Fruit fly (Drosophila melanogaster) whole organism, embryonic: ENCODE measurements around the gene CG5273.

Experiments used
- Awh ChIP-seq: fragments of 200-800 bp; sonication (Bioruptor generic); IDR thresholded peaks from 2 replicates; pipeline ENCODE4, ENCODE4 v1.3.6; 2022; ENCODE audit warnings: missing biosample characterization, missing genetic modification characterization
- Bgb ChIP-seq: fragments of 200-800 bp; sonication (Bioruptor generic); IDR thresholded peaks from 2 replicates; pipeline ENCODE4 v1.3.6; 2022; ENCODE audit warnings: missing biosample characterization, missing genetic modification characterization; ENCODE audit not compliant: partially characterized antibody
- CG10209 ChIP-seq: fragments of 200-800 bp; sonication (Bioruptor generic); optimal IDR thresholded peaks from 3 replicates; lab custom pipeline; 2017; ENCODE audit warnings: missing biosample characterization, mild to moderate bottlenecking, missing genetic modification characterization, missing genetic modification reagents
- CG10267 ChIP-seq: fragments of 200-800 bp; sonication (Bioruptor generic); optimal IDR thresholded peaks from 2 replicates; lab custom pipeline; 2018; ENCODE audit warnings: missing biosample characterization, mild to moderate bottlenecking, missing genetic modification characterization, moderate library complexity
- CG10959 ChIP-seq: fragments of 200-800 bp; sonication (Bioruptor generic); IDR thresholded peaks from 2 replicates; pipeline ENCODE4 v1.3.6; 2022; ENCODE audit warnings: missing biosample characterization, missing genetic modification characterization
- CG12236 ChIP-seq: fragments of 200-800 bp; sonication (Bioruptor generic); optimal IDR thresholded peaks from 2 replicates; lab custom pipeline; 2016; ENCODE audit warnings: missing biosample characterization, missing genetic modification characterization
- CG12659 ChIP-seq: fragments of 200-800 bp; sonication (Bioruptor generic); optimal IDR thresholded peaks from 3 replicates; lab custom pipeline; 2017; ENCODE audit warnings: mild to moderate bottlenecking, missing biosample characterization, missing genetic modification reagents, missing genetic modification characterization
- CG13287 ChIP-seq: fragments of 200-800 bp; sonication (Bioruptor generic); IDR thresholded peaks from 2 replicates; pipeline ENCODE4 v1.3.6; 2022; ENCODE audit warnings: missing biosample characterization, missing genetic modification characterization; ENCODE audit not compliant: partially characterized antibody
- CG13424 ChIP-seq: fragments of 200-800 bp; sonication (Bioruptor generic); optimal IDR thresholded peaks from 2 replicates; lab custom pipeline; 2019; ENCODE audit warnings: missing biosample characterization, mild to moderate bottlenecking, missing genetic modification characterization, moderate library complexity
- CG15073 ChIP-seq: fragments of 200-800 bp; sonication (Bioruptor generic); optimal IDR thresholded peaks from 2 replicates; lab custom pipeline; 2016; ENCODE audit warnings: missing biosample characterization, missing genetic modification characterization
- CG17328 ChIP-seq: fragments of 200-800 bp; sonication (Bioruptor generic); IDR thresholded peaks from 2 replicates; pipeline ENCODE4 v1.3.6; 2022; ENCODE audit warnings: missing biosample characterization, missing genetic modification characterization
- CG2129 ChIP-seq: fragments of 200-800 bp; sonication (Bioruptor generic); IDR thresholded peaks from 2 replicates; pipeline ENCODE4 v1.3.6; 2022; ENCODE audit warnings: missing biosample characterization, missing genetic modification characterization; ENCODE audit not compliant: partially characterized antibody
- CG31388 ChIP-seq: fragments of 200-800 bp; sonication (Bioruptor generic); optimal IDR thresholded peaks from 2 replicates; lab custom pipeline; 2016; ENCODE audit warnings: missing biosample characterization, missing genetic modification characterization
- CG34422 ChIP-seq: fragments of 200-800 bp; sonication (Bioruptor generic); IDR thresholded peaks from 3 replicates; pipeline ENCODE4 v1.3.6; 2022; ENCODE audit warnings: missing biosample characterization, missing genetic modification characterization
- CG4424 ChIP-seq: fragments of 200-800 bp; sonication (Bioruptor generic); optimal IDR thresholded peaks from 3 replicates; lab custom pipeline; 2016; ENCODE audit warnings: missing biosample characterization, missing genetic modification characterization
- CG4854 ChIP-seq: fragments of 200-800 bp; sonication (Bioruptor generic); optimal IDR thresholded peaks from 2 replicates; lab custom pipeline; 2016; ENCODE audit warnings: missing biosample characterization, missing genetic modification characterization, inconsistent platforms
- CG6854 ChIP-seq: fragments of 200-800 bp; sonication (Bioruptor generic); optimal IDR thresholded peaks from 3 replicates; lab custom pipeline; 2017; ENCODE audit warnings: missing biosample characterization, mild to moderate bottlenecking, missing genetic modification characterization
- CG7357 ChIP-seq: fragments of 200-800 bp; sonication (Bioruptor generic); IDR thresholded peaks from 3 replicates; pipeline ENCODE4 v1.3.6; 2022; ENCODE audit warnings: missing biosample characterization, missing genetic modification characterization
- CG7556 ChIP-seq: fragments of 200-800 bp; sonication (Bioruptor generic); optimal IDR thresholded peaks from 2 replicates; lab custom pipeline; 2017; ENCODE audit warnings: missing biosample characterization, mild to moderate bottlenecking, missing genetic modification characterization
- CG9437 ChIP-seq: fragments of 200-800 bp; sonication (Bioruptor generic); optimal IDR thresholded peaks from 2 replicates; lab custom pipeline; 2018; ENCODE audit warnings: missing biosample characterization, mild to moderate bottlenecking, missing genetic modification characterization
- CTCF ChIP-seq: fragments of 200-800 bp; sonication (Bioruptor generic); optimal IDR thresholded peaks from 2 replicates; lab custom pipeline; 2017; ENCODE audit warnings: missing biosample characterization, mild to moderate bottlenecking, missing genetic modification characterization, moderate library complexity
- H15 ChIP-seq: fragments of 200-800 bp; sonication (Bioruptor generic); IDR thresholded peaks from 3 replicates; pipeline ENCODE4 v1.3.6; 2022; ENCODE audit warnings: missing biosample characterization, missing genetic modification characterization
- HLH54F ChIP-seq: fragments of 200-800 bp; sonication (Bioruptor generic); optimal IDR thresholded peaks from 3 replicates; lab custom pipeline; 2016; ENCODE audit warnings: missing biosample characterization, missing genetic modification characterization
- Hmr ChIP-seq: fragments of 200-800 bp; sonication (Bioruptor generic); optimal IDR thresholded peaks from 3 replicates; lab custom pipeline; 2017; ENCODE audit warnings: mild to moderate bottlenecking, missing biosample characterization, missing genetic modification reagents, missing genetic modification characterization
- Hr51 ChIP-seq, 2 experiments: fragments of 200-800 bp; sonication (Bioruptor generic); optimal IDR thresholded peaks; 2 replicates in 1 of 2; 3 replicates in 1 of 2; lab custom pipeline; 2016 to 2018; ENCODE audit warnings: missing biosample characterization in 2 of 2, missing genetic modification characterization in 2 of 2, mild to moderate bottlenecking in 1 of 2, moderate library complexity in 1 of 2
- Hsf ChIP-seq: fragments of 200-800 bp; sonication (Bioruptor generic); optimal IDR thresholded peaks from 3 replicates; lab custom pipeline; 2016; ENCODE audit warnings: missing biosample characterization, missing genetic modification characterization
- MESR4 ChIP-seq: fragments of 200-800 bp; sonication (Bioruptor generic); optimal IDR thresholded peaks from 2 replicates; lab custom pipeline; 2018; ENCODE audit warnings: missing biosample characterization, mild to moderate bottlenecking, missing genetic modification characterization, moderate library complexity
- Mrtf ChIP-seq: fragments of 200-800 bp; sonication (Bioruptor generic); IDR thresholded peaks from 3 replicates; pipeline ENCODE4 v1.3.6; 2022; ENCODE audit warnings: missing biosample characterization, missing genetic modification characterization
- Myb ChIP-seq: fragments of 200-800 bp; sonication (Bioruptor generic); optimal IDR thresholded peaks from 2 replicates; lab custom pipeline; 2016; ENCODE audit warnings: missing biosample characterization, missing genetic modification characterization
- Neu2 ChIP-seq: fragments of 200-800 bp; sonication (Bioruptor generic); optimal IDR thresholded peaks from 3 replicates; lab custom pipeline; 2016; ENCODE audit warnings: missing biosample characterization, missing genetic modification characterization, borderline replicate concordance
- TFAM ChIP-seq: fragments of 200-800 bp; sonication (Bioruptor generic); optimal IDR thresholded peaks from 2 replicates; lab custom pipeline; 2017; ENCODE audit warnings: missing biosample characterization, missing genetic modification characterization, inconsistent platforms
- Taf1 ChIP-seq: fragments of 200-800 bp; sonication (Bioruptor generic); IDR thresholded peaks from 2 replicates; pipeline ENCODE4 v1.3.6; 2022; ENCODE audit warnings: missing biosample characterization, missing genetic modification characterization
- Tbp ChIP-seq: fragments of >200 bp; optimal IDR thresholded peaks from 2 replicates; lab custom pipeline; 2018; ENCODE audit warnings: missing biosample characterization, missing genetic modification characterization
- ase ChIP-seq: fragments of 200-800 bp; sonication (Bioruptor generic); IDR thresholded peaks from 3 replicates; pipeline ENCODE4 v1.3.6; 2022; ENCODE audit warnings: missing biosample characterization, missing genetic modification characterization
- croc ChIP-seq: fragments of 200-800 bp; sonication (Bioruptor generic); conservative IDR thresholded peaks from 3 replicates; pipeline ENCODE4 v1.3.6; 2022; ENCODE audit warnings: missing biosample characterization, missing genetic modification characterization
- dan ChIP-seq: fragments of 200-800 bp; sonication (Bioruptor generic); IDR thresholded peaks from 2 replicates; pipeline ENCODE4 v1.3.6; 2022; ENCODE audit warnings: missing biosample characterization, missing genetic modification characterization
- dati ChIP-seq: fragments of 200-800 bp; sonication (Bioruptor generic); IDR thresholded peaks from 2 replicates; pipeline ENCODE4 v1.3.6; 2022; ENCODE audit warnings: missing biosample characterization, missing genetic modification characterization
- dpn ChIP-seq, 2 experiments: fragments of 200-800 bp; sonication (Bioruptor generic); optimal IDR thresholded peaks; 3 replicates each; lab custom pipeline; 2016; ENCODE audit warnings: missing biosample characterization in 2 of 2, missing genetic modification characterization in 2 of 2
- fd64A ChIP-seq: fragments of 200-800 bp; sonication (Bioruptor generic); optimal IDR thresholded peaks from 3 replicates; lab custom pipeline; 2018; ENCODE audit warnings: missing biosample characterization, mild to moderate bottlenecking, missing genetic modification characterization
- gro ChIP-seq: fragments of 200-800 bp; sonication (Bioruptor generic); optimal IDR thresholded peaks from 2 replicates; lab custom pipeline; 2016; ENCODE audit warnings: missing biosample characterization, missing genetic modification characterization
- gsb ChIP-seq: fragments of 200-800 bp; sonication (Bioruptor generic); IDR thresholded peaks from 2 replicates; pipeline ENCODE4 v1.3.6; 2022; ENCODE audit warnings: missing biosample characterization, missing genetic modification characterization
- ham ChIP-seq: fragments of 200-800 bp; sonication (Bioruptor generic); IDR thresholded peaks from 2 replicates; pipeline ENCODE4 v1.3.6; 2022; ENCODE audit warnings: missing biosample characterization, missing genetic modification characterization
- mam ChIP-seq: fragments of 200-800 bp; sonication (Bioruptor generic); optimal IDR thresholded peaks from 3 replicates; lab custom pipeline; 2016; ENCODE audit warnings: missing biosample characterization, missing genetic modification characterization
- nerfin-1 ChIP-seq: fragments of 200-800 bp; sonication (Bioruptor generic); optimal IDR thresholded peaks from 3 replicates; lab custom pipeline; 2019; ENCODE audit warnings: missing biosample characterization, mild to moderate bottlenecking, missing genetic modification characterization, moderate library complexity
- p53 ChIP-seq: fragments of 200-800 bp; sonication (Bioruptor generic); optimal IDR thresholded peaks from 2 replicates; lab custom pipeline; 2016; ENCODE audit warnings: missing biosample characterization, missing genetic modification characterization
- pfk ChIP-seq: fragments of 200-800 bp; sonication (Bioruptor generic); optimal IDR thresholded peaks from 2 replicates; lab custom pipeline; 2018; ENCODE audit warnings: missing biosample characterization, mild to moderate bottlenecking, missing genetic modification characterization, moderate library complexity
- pnt ChIP-seq: fragments of 200-800 bp; sonication (Bioruptor generic); optimal IDR thresholded peaks from 3 replicates; lab custom pipeline; 2016; ENCODE audit warnings: missing biosample characterization, missing genetic modification characterization
- schlank ChIP-seq: fragments of 200-800 bp; sonication (Bioruptor generic); optimal IDR thresholded peaks from 2 replicates; lab custom pipeline; 2018; ENCODE audit warnings: missing biosample characterization, mild to moderate bottlenecking, missing genetic modification characterization
- slp2 ChIP-seq: fragments of 200-800 bp; sonication (Bioruptor generic); optimal IDR thresholded peaks from 2 replicates; lab custom pipeline; 2016; ENCODE audit warnings: missing biosample characterization, missing genetic modification characterization
- tin ChIP-seq: fragments of 200-800 bp; sonication (Bioruptor generic); optimal IDR thresholded peaks from 3 replicates; lab custom pipeline; 2016; ENCODE audit warnings: missing biosample characterization, missing genetic modification characterization
- tll ChIP-seq, 2 experiments: fragments of 200-800 bp in 1 of 2; fragments of >200 bp in 1 of 2; sonication (Bioruptor generic) in 1 of 2; optimal IDR thresholded peaks; 2 replicates each; lab custom pipeline; 2017 to 2019; ENCODE audit warnings: missing biosample characterization in 2 of 2, missing genetic modification characterization in 2 of 2, mild to moderate bottlenecking in 1 of 2, moderate library complexity in 1 of 2
- toy ChIP-seq: fragments of 200-800 bp; sonication (Bioruptor generic); IDR thresholded peaks from 2 replicates; pipeline ENCODE4 v1.3.6; 2022; ENCODE audit warnings: missing biosample characterization, missing genetic modification characterization
- yki ChIP-seq: fragments of >200 bp; optimal IDR thresholded peaks from 3 replicates; lab custom pipeline; 2018

The CG5273 gene

dm6 chrX:792923-793322, 33.5 kb downstream of the CG5273 start, which contains the start of gene CG16989 (continued):
- TF ChIP-seq yki (no peak), mam (GFP tag; lab: Kevin White, UChicago) (no peak), CG7556 (GFP tag; lab: Kevin White, UChicago) (no peak), pnt (no peak), CG34422 (GFP tag; lab: Robert Waterston, UW) (no peak), CG12659 (GFP tag; lab: Kevin White, UChicago) (no peak), dpn (GFP tag; optimal IDR thresholded peaks at IDR 0.05; lab: Kevin White, UChicago) (no peak), Myb (GFP tag; lab: Kevin White, UChicago) (peak; percentile 98), Hmr (GFP tag; lab: Kevin White, UChicago) (no peak), gsb (GFP tag; lab: Robert Waterston, UW) (no peak), Tbp (GFP tag; lab: Kevin White, UChicago) (no peak), Hsf (GFP tag; lab: Kevin White, UChicago) (no peak), tin (GFP tag; lab: Kevin White, UChicago) (no peak), ham (GFP tag; lab: Robert Waterston, UW) (no peak), Hr51 (GFP tag; optimal IDR thresholded peaks at IDR 0.05; lab: Kevin White, UChicago) (no peak), Awh (no peak), slp2 (no peak), CG10209 (GFP tag; lab: Kevin White, UChicago) (no peak), CG13287 (GFP tag; lab: Robert Waterston, UW) (peak; percentile 60), CG31388 (no peak), toy (GFP tag; lab: Robert Waterston, UW) (no peak), CG15073 (GFP tag; lab: Kevin White, UChicago) (no peak), TFAM (no peak), ase (GFP tag; lab: Robert Waterston, UW) (no peak), HLH54F (GFP tag; lab: Kevin White, UChicago) (no peak), pfk (GFP tag; lab: Kevin White, UChicago) (no peak), Bgb (GFP tag; lab: Robert Waterston, UW) (peak; percentile 57), CG10267 (peak; percentile 34), CG17328 (no peak), MESR4 (GFP tag; lab: Kevin White, UChicago) (peak; percentile 75), CG4424 (GFP tag; lab: Kevin White, UChicago) (no peak), schlank (tag; lab: Kevin White, UChicago) (no peak), CG4854 (GFP tag; lab: Kevin White, UChicago) (no peak), CG7357 (no peak), gro (GFP tag; lab: Kevin White, UChicago) (no peak), dan (GFP tag; lab: Robert Waterston, UW) (no peak), CTCF (no peak), fd64A (GFP tag; lab: Kevin White, UChicago) (no peak), Taf1 (GFP tag; lab: Robert Waterston, UW) (no peak), CG12236 (GFP tag; lab: Kevin White, UChicago) (no peak), Neu2 (no peak), nerfin-1 (no peak), dati (GFP tag; lab: Robert Waterston, UW) (no peak), croc (GFP tag; lab: Robert Waterston, UW) (no peak), CG9437 (GFP tag; lab: Kevin White, UChicago) (no peak), CG10959 (GFP tag; lab: Robert Waterston, UW) (no peak), CG13424 (no peak), Mrtf (GFP tag; lab: Robert Waterston, UW) (no peak), p53 (GFP tag; lab: Kevin White, UChicago) (no peak), CG2129 (GFP tag; lab: Robert Waterston, UW) (no peak), tll (GFP tag; optimal IDR thresholded peaks at IDR 0.05; lab: Kevin White, UChicago) (no peak), CG6854 (no peak), H15 (GFP tag; lab: Robert Waterston, UW) (no peak)
